Worm (Caenorhabditis elegans) whole organism, mixed stage, embryonic: Measurements from ENCODE around the gene C16C8.14.

Source experiments
- M03D4.4 ChIP-seq: sonication (generic microtip); optimal IDR thresholded peaks from 2 replicates; lab custom pipeline; 2017; ENCODE audit warnings: mild to moderate bottlenecking, missing genetic modification characterization, missing compliant biosample characterization
- bed-3 ChIP-seq: fragments of 200-800 bp; sonication (Bioruptor generic); optimal IDR thresholded peaks from 3 replicates; lab custom pipeline; 2018; ENCODE audit warnings: mild to moderate bottlenecking, missing genetic modification characterization, moderate library complexity, missing compliant biosample characterization
- blmp-1 ChIP-seq: fragments of 150-350 bp; optimal IDR thresholded peaks from 2 replicates; lab custom pipeline; 2014; ENCODE audit warnings: missing biosample characterization, missing genetic modification characterization
- ceh-39 ChIP-seq: fragments of 150-350 bp; optimal IDR thresholded peaks from 2 replicates; lab custom pipeline; 2014; ENCODE audit warnings: missing biosample characterization, missing genetic modification characterization
- ceh-43 ChIP-seq: fragments of 200-800 bp; sonication (Bioruptor generic); optimal IDR thresholded peaks from 2 replicates; lab custom pipeline; 2018; ENCODE audit warnings: mild to moderate bottlenecking, missing genetic modification characterization, moderate library complexity, missing compliant biosample characterization
- ceh-83 ChIP-seq: fragments of 200-800 bp; sonication (Bioruptor generic); optimal IDR thresholded peaks from 2 replicates; lab custom pipeline; 2018; ENCODE audit warnings: mild to moderate bottlenecking, missing genetic modification characterization, missing compliant biosample characterization
- ces-1 ChIP-seq: fragments of 150-350 bp; optimal IDR thresholded peaks from 2 replicates; lab custom pipeline; 2014; ENCODE audit warnings: missing biosample characterization, missing genetic modification reagents, missing genetic modification characterization
- cnd-1 ChIP-seq: fragments of 200-800 bp; sonication (Bioruptor generic); optimal IDR thresholded peaks from 2 replicates; lab custom pipeline; 2018; ENCODE audit warnings: mild to moderate bottlenecking, missing genetic modification characterization, missing compliant biosample characterization
- drap-1 ChIP-seq: fragments of 200-800 bp; sonication (Bioruptor generic); optimal IDR thresholded peaks from 3 replicates; lab custom pipeline; 2018; ENCODE audit warnings: mild to moderate bottlenecking, missing genetic modification characterization, missing compliant biosample characterization
- elt-1 ChIP-seq: sonication (generic microtip); optimal IDR thresholded peaks from 2 replicates; lab custom pipeline; 2017; ENCODE audit warnings: missing genetic modification characterization, mild to moderate bottlenecking, missing compliant biosample characterization, antibody characterized with exemption, moderate library complexity, borderline replicate concordance; ENCODE audit not compliant: insufficient read depth
- elt-3 ChIP-seq: fragments of 150-350 bp; optimal IDR thresholded peaks from 2 replicates; lab custom pipeline; 2014; ENCODE audit warnings: missing biosample characterization, missing genetic modification characterization
- flh-1 ChIP-seq: fragments of 200-800 bp; sonication (Bioruptor generic); optimal IDR thresholded peaks from 2 replicates; lab custom pipeline; 2018; ENCODE audit warnings: mild to moderate bottlenecking, missing genetic modification characterization, moderate library complexity, missing compliant biosample characterization
- ham-2 ChIP-seq: fragments of 200-800 bp; sonication (Bioruptor generic); optimal IDR thresholded peaks from 2 replicates; lab custom pipeline; 2018; ENCODE audit warnings: mild to moderate bottlenecking, missing genetic modification characterization, missing compliant biosample characterization
- hlh-1 ChIP-seq: fragments of 150-350 bp; optimal IDR thresholded peaks from 2 replicates; lab custom pipeline; 2014; ENCODE audit warnings: missing biosample characterization, missing genetic modification reagents, missing genetic modification characterization
- lin-13 ChIP-seq: fragments of 150-350 bp; optimal IDR thresholded peaks from 2 replicates; lab custom pipeline; 2014; ENCODE audit warnings: missing biosample characterization, missing genetic modification characterization
- lin-32 ChIP-seq: fragments of 200-800 bp; sonication (Bioruptor generic); optimal IDR thresholded peaks from 2 replicates; lab custom pipeline; 2018; ENCODE audit warnings: mild to moderate bottlenecking, missing genetic modification characterization, missing compliant biosample characterization
- lsy-2 ChIP-seq: fragments of 150-350 bp; optimal IDR thresholded peaks from 2 replicates; lab custom pipeline; 2014; ENCODE audit warnings: missing biosample characterization, missing genetic modification characterization
- mab-5 ChIP-seq: fragments of 150-350 bp; optimal IDR thresholded peaks from 2 replicates; lab custom pipeline; 2014; ENCODE audit warnings: missing biosample characterization, missing genetic modification characterization
- mep-1 ChIP-seq: fragments of 150-350 bp; optimal IDR thresholded peaks from 2 replicates; lab custom pipeline; 2017; ENCODE audit warnings: missing biosample characterization, missing genetic modification reagents, missing genetic modification characterization, inconsistent platforms
- mls-2 ChIP-seq: sonication (generic microtip); optimal IDR thresholded peaks from 2 replicates; lab custom pipeline; 2016; ENCODE audit warnings: mild to moderate bottlenecking, missing genetic modification characterization, moderate library complexity, missing compliant biosample characterization
- nhr-12 ChIP-seq: fragments of 150-350 bp; optimal IDR thresholded peaks from 2 replicates; lab custom pipeline; 2014; ENCODE audit warnings: missing biosample characterization, missing genetic modification characterization
- nhr-2 ChIP-seq: fragments of 150-350 bp; optimal IDR thresholded peaks from 2 replicates; lab custom pipeline; 2014; ENCODE audit warnings: missing biosample characterization, missing genetic modification characterization
- nhr-237 ChIP-seq: fragments of 150-350 bp; optimal IDR thresholded peaks from 2 replicates; lab custom pipeline; 2014; ENCODE audit warnings: missing biosample characterization, missing genetic modification characterization
- nhr-28 ChIP-seq: fragments of 150-350 bp; optimal IDR thresholded peaks from 2 replicates; lab custom pipeline; 2014; ENCODE audit warnings: missing biosample characterization, missing genetic modification characterization
- nhr-76 ChIP-seq: sonication (generic microtip); optimal IDR thresholded peaks from 2 replicates; lab custom pipeline; 2017; ENCODE audit warnings: missing biosample characterization, missing genetic modification characterization
- pha-4 ChIP-seq: fragments of 150-350 bp; optimal IDR thresholded peaks from 2 replicates; lab custom pipeline; 2018; ENCODE audit warnings: missing biosample characterization, missing genetic modification reagents, missing genetic modification characterization
- sem-2 ChIP-seq: fragments of 200-800 bp; sonication (Bioruptor generic); optimal IDR thresholded peaks from 2 replicates; lab custom pipeline; 2018; ENCODE audit warnings: mild to moderate bottlenecking, missing genetic modification characterization, missing compliant biosample characterization
- snpc-4 ChIP-seq: fragments of 150-350 bp; optimal IDR thresholded peaks from 2 replicates; lab custom pipeline; 2014; ENCODE audit warnings: missing biosample characterization, missing genetic modification characterization
- sptf-1 ChIP-seq: sonication (generic microtip); optimal IDR thresholded peaks from 2 replicates; lab custom pipeline; 2017; ENCODE audit warnings: mild to moderate bottlenecking, missing genetic modification characterization, moderate library complexity, missing compliant biosample characterization
- tbx-8 ChIP-seq: fragments of 200-800 bp; sonication (Bioruptor generic); optimal IDR thresholded peaks from 2 replicates; lab custom pipeline; 2018; ENCODE audit warnings: mild to moderate bottlenecking, missing genetic modification characterization, moderate library complexity, missing compliant biosample characterization
- unc-62 ChIP-seq: fragments of 150-350 bp; optimal IDR thresholded peaks from 2 replicates; lab custom pipeline; 2014; ENCODE audit warnings: missing biosample characterization, missing genetic modification reagents, missing genetic modification characterization
- zip-8 ChIP-seq: fragments of 150-350 bp; optimal IDR thresholded peaks from 2 replicates; lab custom pipeline; 2014; ENCODE audit warnings: missing biosample characterization, missing genetic modification characterization
- ztf-11 ChIP-seq: fragments of 150-350 bp; optimal IDR thresholded peaks from 2 replicates; lab custom pipeline; 2014; ENCODE audit warnings: missing biosample characterization, missing genetic modification characterization

C16C8.14 gene

ce11 chrII:3476536-3476935 lies 26.9 kb downstream of the C16C8.14 start:
- TF ChIP-seq unc-62 (no peak), lsy-2 (no peak), nhr-2 (no peak), nhr-28 (tag; lab: Kevin White, UChicago) (no peak), ceh-83 (GFP tag; lab: Kevin White, UChicago) (no peak), elt-3 (tag; lab: Kevin White, UChicago) (no peak), ztf-11 (tag; lab: Kevin White, UChicago) (no peak), lin-32 (no peak), ceh-39 (no peak), elt-1 (tag; lab: Kevin White, UChicago) (no peak), snpc-4 (tag; lab: Kevin White, UChicago) (no peak), flh-1 (no peak), ham-2 (GFP tag; lab: Kevin White, UChicago) (no peak), ceh-43 (GFP tag; lab: Kevin White, UChicago) (no peak), nhr-12 (tag; lab: Kevin White, UChicago) (no peak), mab-5 (tag; lab: Kevin White, UChicago) (no peak), nhr-237 (tag; lab: Kevin White, UChicago) (no peak), hlh-1 (tag; lab: Kevin White, UChicago) (no peak), sptf-1 (tag; lab: Kevin White, UChicago) (no peak), nhr-76 (tag; lab: Kevin White, UChicago) (no peak)
- TF ChIP-seq, all 35 proteins: peak for 0

- no peak for TF ChIP-seq lsy-2
Observed at ce11 chrII:3477171-3477570, 27.6 kb downstream of the C16C8.14 start, which contains the start of gene fbxb-104. Gene fbxb-104 (minus strand): TSS chrII:3477271.

ce11 chrII:3481584-3481983 lies 32.0 kb downstream of the C16C8.14 start, which contains the start of gene Y49F6B.8:
Gene Y49F6B.8 (minus strand): TSS chrII:3481684.
- no peak for TF ChIP-seq drap-1 (GFP tag; lab: Kevin White, UChicago)
- no peak for TF ChIP-seq cnd-1 (tag; lab: Kevin White, UChicago)
- no peak for TF ChIP-seq pha-4
- TF ChIP-seq nhr-12 (tag; lab: Kevin White, UChicago): no peak
- TF ChIP-seq nhr-2: no peak
- TF ChIP-seq mab-5 (tag; lab: Kevin White, UChicago): no peak

- TF ChIP-seq snpc-4 (tag; lab: Kevin White, UChicago) (no peak), cnd-1 (tag; lab: Kevin White, UChicago) (peak; percentile 20), nhr-12 (tag; lab: Kevin White, UChicago) (no peak), nhr-28 (tag; lab: Kevin White, UChicago) (no peak), hlh-1 (tag; lab: Kevin White, UChicago) (no peak), mab-5 (tag; lab: Kevin White, UChicago) (peak; percentile 55), sem-2 (GFP tag; lab: Kevin White, UChicago) (no peak), nhr-76 (tag; lab: Kevin White, UChicago) (no peak), ceh-83 (GFP tag; lab: Kevin White, UChicago) (no peak), mls-2 (no peak), bed-3 (no peak), mep-1 (tag; lab: Kevin White, UChicago) (peak; percentile 49), tbx-8 (GFP tag; lab: Kevin White, UChicago) (no peak), ces-1 (GFP tag; lab: Kevin White, UChicago) (peak; percentile 97), unc-62 (no peak), drap-1 (GFP tag; lab: Kevin White, UChicago) (no peak), sptf-1 (tag; lab: Kevin White, UChicago) (peak; percentile 75), elt-1 (tag; lab: Kevin White, UChicago) (no peak), nhr-2 (no peak), zip-8 (tag; lab: Kevin White, UChicago) (no peak), lsy-2 (peak; percentile 39), ceh-39 (no peak), lin-32 (peak; percentile 16), ham-2 (GFP tag; lab: Kevin White, UChicago) (no peak), ceh-43 (GFP tag; lab: Kevin White, UChicago) (peak; percentile 7), M03D4.4 (tag; lab: Kevin White, UChicago) (no peak), lin-13 (tag; lab: Kevin White, UChicago) (no peak), blmp-1 (tag; lab: Kevin White, UChicago) (no peak)
Observed at ce11 chrII:3482231-3482630, 32.6 kb downstream of the C16C8.14 start, which contains the start of gene smu-2. Gene smu-2 (plus strand): TSS chrII:3482408.
